Worm (Caenorhabditis elegans): ENCODE measurements around the gene F02C12.3.

The F02C12.3 gene

DNA sequence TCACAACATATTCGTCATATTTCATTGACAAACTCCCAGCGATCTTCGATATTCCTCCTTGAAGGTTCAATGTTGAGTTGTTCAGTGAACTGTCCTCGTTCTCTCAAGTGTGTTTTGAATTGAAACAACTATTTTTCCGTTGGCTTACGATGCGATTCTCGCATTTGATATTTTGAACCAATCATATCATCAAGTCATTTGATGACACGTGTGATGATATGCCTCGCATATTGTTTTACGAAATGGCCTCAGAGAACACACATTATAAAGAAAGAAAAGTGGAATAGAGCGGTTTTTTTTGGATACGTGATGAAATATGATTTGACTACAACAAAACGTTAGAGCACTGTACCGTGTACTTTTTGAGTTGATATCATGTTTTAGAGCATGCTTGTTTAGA is 48.4 kb upstream of the F02C12.3 start (continued):
- TF ChIP-seq nhr-111 (GFP tag; optimal IDR thresholded peaks at IDR 0.05) (no peak), spr-1 (tag; optimal IDR thresholded peaks at IDR 0.05) (no peak), ama-1 (optimal IDR thresholded peaks at IDR 0.05) (no peak), F49E8.2 (tag; optimal IDR thresholded peaks at IDR 0.05; ENCODE audit: borderline replicate concordance) (no peak), nhr-77 (tag; optimal IDR thresholded peaks at IDR 0.05) (peak; percentile 35), daf-8 (GFP tag; IDR thresholded peaks at IDR 0.05) (no peak), fos-1 (tag; optimal IDR thresholded peaks at IDR 0.05) (no peak), ces-1 (GFP tag; optimal IDR thresholded peaks at IDR 0.05) (no peak), mes-2 (tag; optimal IDR thresholded peaks at IDR 0.05; ENCODE audit: poor library complexity, severe bottlenecking) (peak; percentile 41), ZK337.2 (GFP tag; IDR thresholded peaks at IDR 0.05) (no peak), snpc-1.2 (GFP tag; IDR thresholded peaks at IDR 0.05) (no peak), vab-7 (GFP tag; IDR thresholded peaks at IDR 0.05) (no peak), Y105C5A.15 (GFP tag; IDR thresholded peaks at IDR 0.05) (no peak), lsy-2 (tag; optimal IDR thresholded peaks at IDR 0.05) (peak in 1 of 2 experiments; percentile 79), cey-2 (tag; optimal IDR thresholded peaks at IDR 0.05; ENCODE audit: borderline replicate concordance, insufficient read depth) (peak; percentile 64), dve-1 (tag; optimal IDR thresholded peaks at IDR 0.05; ENCODE audit: insufficient read depth) (peak; percentile 88), fkh-10 (GFP tag; optimal IDR thresholded peaks at IDR 0.05) (no peak), nhr-25 (tag; optimal IDR thresholded peaks at IDR 0.05; ENCODE audit: borderline replicate concordance, insufficient read depth) (no peak), hlh-11 (tag; optimal IDR thresholded peaks at IDR 0.05) (peak; percentile 85), T26A8.4 (GFP tag; IDR thresholded peaks at IDR 0.05) (no peak), zfp-3 (GFP tag; conservative IDR thresholded peaks at IDR 0.05) (no peak), Y48G9A.11 (GFP tag; IDR thresholded peaks at IDR 0.05) (no peak), lin-39 (tag; optimal IDR thresholded peaks at IDR 0.05) (no peak), duxl-1 (tag; optimal IDR thresholded peaks at IDR 0.05; ENCODE audit: poor library complexity) (no peak), nhr-28 (tag; optimal IDR thresholded peaks at IDR 0.05) (peak; percentile 97), lin-15B (tag; optimal IDR thresholded peaks at IDR 0.05) (no peak), egl-27 (tag; optimal IDR thresholded peaks at IDR 0.05) (no peak), zfp-2 (tag; optimal IDR thresholded peaks at IDR 0.05) (no peak), sdz-12 (GFP tag; optimal IDR thresholded peaks at IDR 0.05) (no peak), snpc-4 (tag; optimal IDR thresholded peaks at IDR 0.05) (no peak), F37D6.2 (tag; optimal IDR thresholded peaks at IDR 0.05) (no peak), php-3 (GFP tag; IDR thresholded peaks at IDR 0.05) (peak; percentile 30; the same call in 1 of the 2 replicates), spr-3 (GFP tag; optimal IDR thresholded peaks at IDR 0.05) (no peak), nhr-102 (tag; optimal IDR thresholded peaks at IDR 0.05) (no peak), mdl-1 (tag; optimal IDR thresholded peaks at IDR 0.05) (peak in 1 of 2 experiments; percentile 81), attf-4 (tag; optimal IDR thresholded peaks at IDR 0.05) (no peak), hlh-30 (tag; optimal IDR thresholded peaks at IDR 0.05; ENCODE audit: insufficient read depth) (peak; percentile 88), mdt-29 (GFP tag; IDR thresholded peaks at IDR 0.05) (0 out of 2 replicates have a peak, but pooled peaks have one; percentile 29), aha-1 (tag) (peak; percentile 93), arid-1 (GFP tag; conservative IDR thresholded peaks at IDR 0.05) (no peak), rbr-2 (tag; optimal IDR thresholded peaks at IDR 0.05) (no peak), hif-1 (tag; optimal IDR thresholded peaks at IDR 0.05) (peak in 1 of 2 experiments; percentile 72), ceh-32 (tag; optimal IDR thresholded peaks at IDR 0.05; ENCODE audit: poor library complexity) (no peak), mxl-2 (GFP tag; conservative IDR thresholded peaks at IDR 0.05) (0 out of 2 replicates have a peak, but pooled peaks have one; percentile 6), madf-5 (GFP tag; IDR thresholded peaks at IDR 0.05) (no peak), mxl-3 (GFP tag; optimal IDR thresholded peaks at IDR 0.05) (peak; percentile 98), dmd-6 (GFP tag; IDR thresholded peaks at IDR 0.05) (peak; percentile 80), lin-1 (GFP tag; IDR thresholded peaks at IDR 0.05) (no peak), aly-2 (tag; optimal IDR thresholded peaks at IDR 0.05) (no peak), ceh-28 (tag; optimal IDR thresholded peaks at IDR 0.05) (no peak)
